Worm (Caenorhabditis elegans) whole organism, mixed stage, embryonic: ENCODE data around the gene sro-1.

Source experiments
- M03D4.4 ChIP-seq: sonication (generic microtip); optimal IDR thresholded peaks from 2 replicates; lab custom pipeline; 2017; ENCODE audit warnings: mild to moderate bottlenecking, missing genetic modification characterization, missing compliant biosample characterization
- ceh-43 ChIP-seq: fragments of 200-800 bp; sonication (Bioruptor generic); optimal IDR thresholded peaks from 2 replicates; lab custom pipeline; 2018; ENCODE audit warnings: mild to moderate bottlenecking, missing genetic modification characterization, moderate library complexity, missing compliant biosample characterization
- ceh-83 ChIP-seq: fragments of 200-800 bp; sonication (Bioruptor generic); optimal IDR thresholded peaks from 2 replicates; lab custom pipeline; 2018; ENCODE audit warnings: mild to moderate bottlenecking, missing genetic modification characterization, missing compliant biosample characterization
- ces-1 ChIP-seq: fragments of 150-350 bp; optimal IDR thresholded peaks from 2 replicates; lab custom pipeline; 2014; ENCODE audit warnings: missing biosample characterization, missing genetic modification reagents, missing genetic modification characterization
- lin-13 ChIP-seq: fragments of 150-350 bp; optimal IDR thresholded peaks from 2 replicates; lab custom pipeline; 2014; ENCODE audit warnings: missing biosample characterization, missing genetic modification characterization
- lin-32 ChIP-seq: fragments of 200-800 bp; sonication (Bioruptor generic); optimal IDR thresholded peaks from 2 replicates; lab custom pipeline; 2018; ENCODE audit warnings: mild to moderate bottlenecking, missing genetic modification characterization, missing compliant biosample characterization
- lsy-2 ChIP-seq: fragments of 150-350 bp; optimal IDR thresholded peaks from 2 replicates; lab custom pipeline; 2014; ENCODE audit warnings: missing biosample characterization, missing genetic modification characterization
- mep-1 ChIP-seq: fragments of 150-350 bp; optimal IDR thresholded peaks from 2 replicates; lab custom pipeline; 2017; ENCODE audit warnings: missing biosample characterization, missing genetic modification reagents, missing genetic modification characterization, inconsistent platforms
- mls-2 ChIP-seq: sonication (generic microtip); optimal IDR thresholded peaks from 2 replicates; lab custom pipeline; 2016; ENCODE audit warnings: mild to moderate bottlenecking, missing genetic modification characterization, moderate library complexity, missing compliant biosample characterization
- nhr-28 ChIP-seq: fragments of 150-350 bp; optimal IDR thresholded peaks from 2 replicates; lab custom pipeline; 2014; ENCODE audit warnings: missing biosample characterization, missing genetic modification characterization
- unc-62 ChIP-seq: fragments of 150-350 bp; optimal IDR thresholded peaks from 2 replicates; lab custom pipeline; 2014; ENCODE audit warnings: missing biosample characterization, missing genetic modification reagents, missing genetic modification characterization

- no peak for TF ChIP-seq nhr-28
- TF ChIP-seq mep-1 (tag; lab: Kevin White, UChicago) = no peak
- no peak for TF ChIP-seq lin-32 (GFP tag; lab: Kevin White, UChicago)
- TF ChIP-seq ceh-83 (GFP tag; lab: Kevin White, UChicago) = no peak
- peak; percentile 57 for TF ChIP-seq ces-1
- no peak for TF ChIP-seq M03D4.4 (tag; lab: Kevin White, UChicago)
- no peak for TF ChIP-seq lsy-2 (tag; lab: Kevin White, UChicago)
- TF ChIP-seq mls-2 = no peak
- no peak for TF ChIP-seq unc-62
- no peak for TF ChIP-seq lin-13 (tag; lab: Kevin White, UChicago)
- no peak for TF ChIP-seq ceh-43
Observed at ce11 chrII:7469318-7469717, 3.9 kb upstream of the sro-1 start.
